Fruit fly (Drosophila melanogaster): ENCODE measurements around the gene elg1.

The elg1 gene

DNA sequence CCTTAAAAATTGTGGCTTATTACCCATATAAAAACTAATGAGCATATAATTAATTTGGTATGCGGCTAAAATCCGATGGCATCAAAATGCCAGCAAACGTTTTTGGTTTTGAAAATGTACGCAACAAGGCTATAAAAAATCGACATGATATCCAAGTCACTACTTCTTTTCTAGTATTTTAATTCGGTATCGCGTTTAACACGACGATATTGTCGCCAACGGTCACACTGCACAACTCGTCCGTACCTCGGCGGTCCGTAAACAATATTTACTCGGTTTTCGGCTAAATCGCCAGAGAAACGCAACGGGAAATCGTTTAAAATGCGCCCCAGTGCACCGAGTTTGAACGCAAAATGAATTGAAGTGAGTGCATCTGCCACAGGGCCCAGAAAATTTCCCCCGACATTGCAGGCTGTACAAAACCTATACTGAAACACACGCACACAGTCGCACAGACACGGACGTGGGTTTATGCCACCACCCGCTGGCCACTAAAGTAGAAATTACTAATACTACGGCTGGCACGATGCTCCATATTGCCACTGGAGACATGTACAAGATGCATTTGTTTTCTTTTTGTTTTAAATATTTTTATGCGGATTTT lies 18.7 kb upstream of the elg1 start, which contains the start of gene Taf4 (continued):
- no peak for TF ChIP-seq ash1 (GFP tag; optimal IDR thresholded peaks at IDR 0.05)
- no peak for TF ChIP-seq CG11504 (tag; optimal IDR thresholded peaks at IDR 0.05)
- TF ChIP-seq H2.0 (GFP tag; IDR thresholded peaks at IDR 0.05): no peak
- TF ChIP-seq E2f2 (GFP tag; IDR thresholded peaks at IDR 0.05): peak; percentile 28
- 0 out of 3 replicates have a peak, but pooled peaks have one; percentile 6 for TF ChIP-seq CG34224 (GFP tag; IDR thresholded peaks at IDR 0.05; ENCODE audit: partially characterized antibody)
- peak; percentile 92 for TF ChIP-seq MESR4 (GFP tag; optimal IDR thresholded peaks at IDR 0.05)
- peak; percentile 57; the same call in 1 of the 2 replicates for TF ChIP-seq ssp (GFP tag; IDR thresholded peaks at IDR 0.05)
- TF ChIP-seq CG17385 (GFP tag; optimal IDR thresholded peaks at IDR 0.05): no peak
- TF ChIP-seq CG15269 (tag; optimal IDR thresholded peaks at IDR 0.05): no peak
- TF ChIP-seq GATAe (GFP tag; conservative IDR thresholded peaks at IDR 0.05): no peak
- no peak for TF ChIP-seq Blimp-1 (GFP tag; optimal IDR thresholded peaks at IDR 0.05)
- TF ChIP-seq CG8944 (GFP tag; optimal IDR thresholded peaks at IDR 0.05): no peak
- no peak for TF ChIP-seq vvl (GFP tag; IDR thresholded peaks at IDR 0.05)
- peak; percentile 39 for TF ChIP-seq pzg (GFP tag; optimal IDR thresholded peaks at IDR 0.05)
- no peak for TF ChIP-seq fd64A (GFP tag; optimal IDR thresholded peaks at IDR 0.05)
- no peak for TF ChIP-seq CG6272 (GFP tag; IDR thresholded peaks at IDR 0.05)
- TF ChIP-seq CG12155 (GFP tag; optimal IDR thresholded peaks at IDR 0.05): no peak

DNA sequence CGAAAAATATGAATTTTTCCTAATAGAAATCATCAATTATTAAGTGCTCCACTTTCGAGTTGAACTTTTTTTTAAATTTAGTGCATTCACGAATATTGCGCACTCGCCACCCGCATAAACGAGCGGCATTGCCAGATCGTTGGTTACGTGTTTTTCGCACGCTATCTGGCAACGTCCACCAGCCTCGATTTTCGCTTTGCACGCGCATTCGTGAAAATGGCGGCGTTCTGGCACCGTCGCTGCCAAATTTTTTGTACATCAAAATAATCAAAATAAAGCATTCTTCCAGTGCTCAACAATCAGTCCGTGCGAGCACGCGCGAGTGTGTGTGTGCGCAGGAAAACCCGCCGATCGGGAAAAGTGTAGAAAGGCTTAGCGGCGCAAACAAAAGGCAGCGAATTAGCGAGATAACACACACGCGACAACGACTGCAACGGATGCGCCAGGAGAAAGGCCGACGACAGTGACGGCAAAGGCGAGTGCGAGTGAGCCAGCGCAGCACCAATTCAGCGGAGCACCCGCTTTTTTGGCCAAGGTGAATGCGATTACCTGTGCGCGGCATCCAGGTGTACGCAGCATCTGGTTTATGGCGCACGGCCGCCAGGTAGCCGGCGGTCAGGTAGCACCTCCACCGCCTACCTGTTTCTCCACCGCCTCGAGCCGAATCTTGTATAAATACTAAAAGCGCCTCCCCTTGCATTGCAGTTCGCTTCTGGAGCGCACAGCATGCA lies 18.1 kb upstream of the elg1 start:
- TF ChIP-seq CG9437 (GFP tag; optimal IDR thresholded peaks at IDR 0.05) (peak; percentile 63), sens (GFP tag) (peak; percentile 98), cas (GFP tag; IDR thresholded peaks at IDR 0.05) (peak; percentile 55; the same call in 1 of the 2 replicates), prd (optimal IDR thresholded peaks at IDR 0.05) (no peak), prd (GFP tag; IDR thresholded peaks at IDR 0.05) (peak; percentile 82), kni (GFP tag; optimal IDR thresholded peaks at IDR 0.05) (peak; percentile 99), CG9817 (tag; optimal IDR thresholded peaks at IDR 0.05) (peak; percentile 79), CG14667 (GFP tag; IDR thresholded peaks at IDR 0.05) (0 out of 2 replicates have a peak, but pooled peaks have one; percentile 54), yki (optimal IDR thresholded peaks at IDR 0.05) (no peak), CG12391 (tag; optimal IDR thresholded peaks at IDR 0.05) (peak; percentile 90), cg (GFP tag; optimal IDR thresholded peaks at IDR 0.05) (peak; percentile 81), kah (GFP tag; optimal IDR thresholded peaks at IDR 0.05) (peak; percentile 45), CG11723 (GFP tag; optimal IDR thresholded peaks at IDR 0.05) (peak; percentile 75), Lim3 (GFP tag; IDR thresholded peaks at IDR 0.05) (no peak), sens-2 (GFP tag; IDR thresholded peaks at IDR 0.05) (0 out of 2 replicates have a peak, but pooled peaks have one; percentile 50), sob (GFP tag; IDR thresholded peaks at IDR 0.05) (peak; percentile 89), gcm (GFP tag; optimal IDR thresholded peaks at IDR 0.05) (peak; percentile 95), zfh2 (GFP tag; optimal IDR thresholded peaks at IDR 0.05) (peak; percentile 92), mam (GFP tag; optimal IDR thresholded peaks at IDR 0.05) (peak; percentile 91), Oli (tag; optimal IDR thresholded peaks at IDR 0.05) (peak; percentile 65), CG12659 (GFP tag; optimal IDR thresholded peaks at IDR 0.05) (peak; percentile 98), Mad (GFP tag; optimal IDR thresholded peaks at IDR 0.05) (peak; percentile 81), nau (GFP tag; optimal IDR thresholded peaks at IDR 0.05) (no peak), YL-1 (GFP tag; optimal IDR thresholded peaks at IDR 0.05) (peak; percentile 99), CG17912 (GFP tag; optimal IDR thresholded peaks at IDR 0.05) (no peak), Sin3A (optimal IDR thresholded peaks at IDR 0.05) (peak; percentile 62), Hr3 (GFP tag; optimal IDR thresholded peaks at IDR 0.05) (peak; percentile 79), Nf-YB (GFP tag; optimal IDR thresholded peaks at IDR 0.05) (peak; percentile 67), vvl (GFP tag; IDR thresholded peaks at IDR 0.05) (peak; percentile 90), Gug (GFP tag; IDR thresholded peaks at IDR 0.05) (peak; percentile 76; the same call in 3 of the 4 replicates), CG15269 (tag; optimal IDR thresholded peaks at IDR 0.05) (no peak), H15 (GFP tag; IDR thresholded peaks at IDR 0.05) (no peak; the same call in 2 of the 3 replicates), sisA (GFP tag; IDR thresholded peaks at IDR 0.05) (peak; percentile 72), CG7987 (GFP tag; optimal IDR thresholded peaks at IDR 0.05) (peak; percentile 86)
